Fruit fly (Drosophila melanogaster): ENCODE results near the gene msk.

The msk gene

dm6 chr3L:8091650-8092068 lies 24.3 kb upstream of the msk start, which contains the start of gene CG7565 (continued):
- TF ChIP-seq cato (GFP tag; optimal IDR thresholded peaks at IDR 0.05; ENCODE audit: borderline replicate concordance) (no peak), Taf1 (GFP tag; IDR thresholded peaks at IDR 0.05) (no peak), da (GFP tag; optimal IDR thresholded peaks at IDR 0.05) (no peak), CG11247 (GFP tag; IDR thresholded peaks at IDR 0.05) (peak; percentile 35; the same call in 1 of the 2 replicates), fd64A (GFP tag; optimal IDR thresholded peaks at IDR 0.05) (no peak), CG3995 (GFP tag; optimal IDR thresholded peaks at IDR 0.05) (peak; percentile 19), CG10321 (GFP tag; IDR thresholded peaks at IDR 0.05) (no peak), fru (optimal IDR thresholded peaks at IDR 0.05) (no peak), bowl (GFP tag; IDR thresholded peaks at IDR 0.05) (no peak), Dp (GFP tag; optimal IDR thresholded peaks at IDR 0.05) (peak; percentile 38), CG6765 (GFP tag; optimal IDR thresholded peaks at IDR 0.05) (peak; percentile 67), CG11560 (tag; IDR thresholded peaks at IDR 0.05) (no peak), Adf1 (GFP tag; IDR thresholded peaks at IDR 0.05) (peak; percentile 42; the same call in 1 of the 2 replicates), Gug (GFP tag; IDR thresholded peaks at IDR 0.05) (peak; percentile 12; the same call in 1 of the 4 replicates), Blimp-1 (GFP tag; optimal IDR thresholded peaks at IDR 0.05) (no peak), ash1 (GFP tag; optimal IDR thresholded peaks at IDR 0.05) (peak; percentile 43), CG30431 (GFP tag; optimal IDR thresholded peaks at IDR 0.05) (no peak), pb (GFP tag; optimal IDR thresholded peaks at IDR 0.05) (no peak), run (tag; optimal IDR thresholded peaks at IDR 0.05) (no peak), CG15696 (tag; optimal IDR thresholded peaks at IDR 0.05) (no peak), schlank (tag; optimal IDR thresholded peaks at IDR 0.05) (peak; percentile 26), Ravus (GFP tag; IDR thresholded peaks at IDR 0.05) (no peak), cad (GFP tag; optimal IDR thresholded peaks at IDR 0.05) (no peak), usp (GFP tag; optimal IDR thresholded peaks at IDR 0.05) (no peak), klu (GFP tag; IDR thresholded peaks at IDR 0.05) (no peak), CG15269 (tag; optimal IDR thresholded peaks at IDR 0.05) (peak; percentile 22), cas (GFP tag; IDR thresholded peaks at IDR 0.05) (no peak), CG1024 (GFP tag; IDR thresholded peaks at IDR 0.05) (no peak), Atf3 (GFP tag; optimal IDR thresholded peaks at IDR 0.05) (no peak), B-H2 (GFP tag; optimal IDR thresholded peaks at IDR 0.05) (peak; percentile 84), lab (GFP tag; optimal IDR thresholded peaks at IDR 0.05) (peak; percentile 84), exex (tag; optimal IDR thresholded peaks at IDR 0.05) (peak; percentile 90), CG8359 (GFP tag; optimal IDR thresholded peaks at IDR 0.05; ENCODE audit: borderline replicate concordance) (no peak), CG13287 (GFP tag; IDR thresholded peaks at IDR 0.05; ENCODE audit: partially characterized antibody) (peak; percentile 69), CG31224 (GFP tag; IDR thresholded peaks at IDR 0.05) (no peak), D19B (GFP tag; optimal IDR thresholded peaks at IDR 0.05) (peak; percentile 5), bsh (GFP tag; optimal IDR thresholded peaks at IDR 0.05) (peak in 1 of 2 experiments; percentile 20), dmrt99B (tag; optimal IDR thresholded peaks at IDR 0.05) (no peak), CG12299 (tag; optimal IDR thresholded peaks at IDR 0.05) (peak; percentile 12), CG9609 (GFP tag; optimal IDR thresholded peaks at IDR 0.05) (peak; percentile 16), CG7372 (GFP tag; IDR thresholded peaks at IDR 0.05) (no peak), CG7556 (GFP tag; optimal IDR thresholded peaks at IDR 0.05) (peak; percentile 29), Xrp1 (GFP tag; IDR thresholded peaks at IDR 0.05) (peak; percentile 62), z (GFP tag; IDR thresholded peaks at IDR 0.05) (no peak)

All from whole organism, embryonic.